Fruit fly (Drosophila melanogaster): Measurements from ENCODE around the gene AnxB9.

- TF ChIP-seq h (optimal IDR thresholded peaks at IDR 0.05), result no peak
- no peak for TF ChIP-seq insv (optimal IDR thresholded peaks at IDR 0.05)
- no peak for TF ChIP-seq Myc (optimal IDR thresholded peaks at IDR 0.05)
- no peak for TF ChIP-seq Sin3A (optimal IDR thresholded peaks at IDR 0.05)
Observed at dm6 chr3R:21025508-21025907, 39.5 kb upstream of the AnxB9 start.

All from Kc167 (cell line).